Worm (Caenorhabditis elegans): Measurements from ENCODE around the gene asp-5.

asp-5 gene

ce11 chrV:8282933-8283332 lies 10.7 kb downstream of the asp-5 start:
- TF ChIP-seq nhr-43 (tag; optimal IDR thresholded peaks at IDR 0.05; ENCODE audit: poor library complexity, severe bottlenecking) (no peak), aly-2 (tag; optimal IDR thresholded peaks at IDR 0.05) (no peak), elt-3 (tag; optimal IDR thresholded peaks at IDR 0.05) (no peak), mdl-1 (tag; optimal IDR thresholded peaks at IDR 0.05) (no peak), nhr-11 (tag; optimal IDR thresholded peaks at IDR 0.05) (no peak), ceh-28 (tag; optimal IDR thresholded peaks at IDR 0.05) (no peak)

- TF ChIP-seq eor-1 (tag; optimal IDR thresholded peaks at IDR 0.05) (no peak), aly-2 (tag; optimal IDR thresholded peaks at IDR 0.05) (no peak), fos-1 (tag; optimal IDR thresholded peaks at IDR 0.05) (no peak), mdl-1 (tag; optimal IDR thresholded peaks at IDR 0.05) (no peak), unc-39 (tag; optimal IDR thresholded peaks at IDR 0.05) (no peak), ztf-11 (tag; optimal IDR thresholded peaks at IDR 0.05) (no peak)
These were observed 12.6 kb downstream of the asp-5 start, which contains the start of gene slc-17.5 for ce11 chrV:8284800-8285199. slc-17.5 (minus strand) TSS chrV:8284900.

- TF ChIP-seq hmg-11 (tag; optimal IDR thresholded peaks at IDR 0.05) (no peak), nhr-43 (tag; optimal IDR thresholded peaks at IDR 0.05; ENCODE audit: poor library complexity, severe bottlenecking) (no peak), elt-2 (tag; optimal IDR thresholded peaks at IDR 0.05) (peak; percentile 4), fkh-2 (tag; optimal IDR thresholded peaks at IDR 0.05) (no peak), pqm-1 (tag; optimal IDR thresholded peaks at IDR 0.05) (peak; percentile 51)
These were observed 13.3 kb downstream of the asp-5 start for ce11 chrV:8285455-8285854.

- TF ChIP-seq nfya-1 (tag; optimal IDR thresholded peaks at IDR 0.05; ENCODE audit: insufficient read depth), result peak; percentile 51
- TF ChIP-seq pqm-1 (tag; optimal IDR thresholded peaks at IDR 0.05), result peak; percentile 17
- peak; percentile 63 for TF ChIP-seq lin-39 (tag; optimal IDR thresholded peaks at IDR 0.05)
- peak; percentile 67 for TF ChIP-seq elt-2 (tag; optimal IDR thresholded peaks at IDR 0.05)
- no peak for TF ChIP-seq zag-1 (tag; optimal IDR thresholded peaks at IDR 0.05)
These were observed 16.1 kb downstream of the asp-5 start for ce11 chrV:8288125-8288806.

ce11 chrV:8291764-8292163 lies 19.6 kb downstream of the asp-5 start, which contains the start of gene srg-33:
srg-33 (plus strand) TSS chrV:8292064.
- TF ChIP-seq tbx-2 (tag; optimal IDR thresholded peaks at IDR 0.05), result no peak
- TF ChIP-seq nhr-25 (tag; optimal IDR thresholded peaks at IDR 0.05), result no peak
- no peak for TF ChIP-seq ceh-16 (tag; optimal IDR thresholded peaks at IDR 0.05)
- TF ChIP-seq nhr-28 (tag; optimal IDR thresholded peaks at IDR 0.05), result no peak
- no peak for TF ChIP-seq hmg-11 (tag; optimal IDR thresholded peaks at IDR 0.05)
- no peak for TF ChIP-seq nhr-12 (tag; optimal IDR thresholded peaks at IDR 0.05)
- TF ChIP-seq ztf-11 (tag; optimal IDR thresholded peaks at IDR 0.05), result no peak

ce11 chrV:8295866-8296265 lies 23.7 kb downstream of the asp-5 start, which contains the start of gene smex-1:
smex-1 (minus strand) TSS chrV:8295966.
- TF ChIP-seq ztf-4 (tag; optimal IDR thresholded peaks at IDR 0.05), result no peak

- TF ChIP-seq nhr-237 (tag; optimal IDR thresholded peaks at IDR 0.05) (no peak), ceh-82 (tag; optimal IDR thresholded peaks at IDR 0.05) (no peak), nhr-25 (tag; optimal IDR thresholded peaks at IDR 0.05) (no peak), nfya-1 (tag; optimal IDR thresholded peaks at IDR 0.05; ENCODE audit: insufficient read depth) (no peak), lsy-12 (tag; optimal IDR thresholded peaks at IDR 0.05) (no peak), jun-1 (tag; optimal IDR thresholded peaks at IDR 0.05) (no peak), fkh-2 (tag; optimal IDR thresholded peaks at IDR 0.05) (no peak)
These were observed 25.3 kb downstream of the asp-5 start, which contains the start of gene W02D7.4 for ce11 chrV:8297504-8297903. W02D7.4 (minus strand) TSS chrV:8297604.
